Worm (Caenorhabditis elegans): ENCODE results near the gene F19D8.2.

Gene F19D8.2

DNA sequence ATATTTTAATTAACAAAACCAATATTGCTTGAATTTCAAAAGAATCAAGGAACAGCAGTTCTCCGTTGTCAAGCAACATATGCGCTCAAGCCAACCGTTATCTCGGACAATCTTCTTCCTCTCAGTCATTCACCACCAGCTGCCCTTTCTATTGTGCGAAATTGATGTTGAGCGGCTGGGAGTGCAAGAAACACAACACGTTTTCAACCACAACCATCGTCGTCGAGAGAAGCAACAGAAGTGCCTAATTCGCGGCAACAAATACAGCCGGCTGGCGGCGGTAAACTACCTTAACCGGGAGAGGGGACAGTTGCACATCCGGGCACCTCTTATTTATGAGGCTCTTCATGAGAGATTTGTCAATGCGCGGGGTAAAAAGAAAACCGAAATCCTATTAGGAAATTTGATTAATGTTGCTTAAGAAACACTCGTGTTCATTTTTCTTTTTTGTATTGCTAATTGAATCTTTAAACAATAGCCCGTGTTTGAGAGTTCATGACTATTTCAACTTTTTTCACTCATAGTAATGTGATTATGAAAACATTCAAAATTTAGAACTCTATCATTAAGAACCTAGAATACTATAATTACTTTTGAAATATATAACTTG, 47.6 kb downstream of the F19D8.2 start:
- TF ChIP-seq grh-1 (GFP tag; IDR thresholded peaks at IDR 0.05): no peak
- peak; percentile 29 for TF ChIP-seq lin-14 (GFP tag; optimal IDR thresholded peaks at IDR 0.05)
- TF ChIP-seq lir-3 (tag; optimal IDR thresholded peaks at IDR 0.05; ENCODE audit: poor library complexity): no peak

DNA sequence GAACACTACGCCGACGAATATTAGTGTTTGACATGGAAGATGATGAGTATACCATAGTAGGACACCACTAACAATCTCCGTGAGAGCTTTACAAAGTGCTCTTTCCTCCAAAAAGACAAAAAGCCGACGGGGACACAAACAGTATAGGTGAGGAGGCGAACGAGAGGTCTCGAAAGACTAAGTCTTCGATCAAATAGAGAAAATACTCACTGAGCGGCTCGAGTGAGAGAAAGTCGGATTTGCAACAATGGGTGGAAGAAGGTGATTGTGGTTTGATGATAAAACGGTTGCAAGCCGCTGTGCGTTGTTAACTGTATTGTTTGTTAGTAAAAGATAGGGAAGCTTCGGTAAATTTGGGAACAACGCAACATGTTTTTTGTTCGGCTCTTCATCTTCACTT, 48.4 kb downstream of the F19D8.2 start, which contains the start of gene hlb-1:
Gene hlb-1, minus strand, starts transcription at position 101 of the 400 bp plus-strand sequence.
- TF ChIP-seq jun-1 (tag; optimal IDR thresholded peaks at IDR 0.05) (no peak), nhr-77 (tag; optimal IDR thresholded peaks at IDR 0.05) (peak; percentile 30)

DNA sequence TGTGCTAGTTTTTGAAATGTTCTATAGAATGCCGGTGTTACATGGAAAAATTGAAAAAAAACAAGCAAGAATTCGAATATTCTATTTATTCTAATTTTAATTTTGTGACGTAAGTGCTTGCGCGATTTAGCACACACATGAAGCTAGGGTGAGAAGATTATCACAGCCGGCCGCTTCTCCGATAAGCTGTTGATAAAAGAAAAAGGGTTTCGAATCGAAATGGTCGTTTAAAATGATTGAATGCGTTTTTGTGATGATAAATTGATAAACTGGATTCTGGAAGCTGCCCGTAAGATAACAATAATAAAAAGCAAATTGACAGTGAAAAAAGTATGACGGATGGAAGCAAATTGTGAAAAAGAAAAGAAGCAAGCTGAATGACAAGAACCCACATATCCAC, 49.9 kb downstream of the F19D8.2 start:
- no peak for TF ChIP-seq ceh-63 (GFP tag; optimal IDR thresholded peaks at IDR 0.05)
- TF ChIP-seq irx-1 (tag; optimal IDR thresholded peaks at IDR 0.05): no peak
- TF ChIP-seq hlh-17 (GFP tag; optimal IDR thresholded peaks at IDR 0.05; ENCODE audit: borderline replicate concordance): no peak
- peak; percentile 88 for TF ChIP-seq elt-2 (tag; optimal IDR thresholded peaks at IDR 0.05)
- no peak for TF ChIP-seq dsc-1 (tag; optimal IDR thresholded peaks at IDR 0.05)
- TF ChIP-seq nhr-11 (tag; optimal IDR thresholded peaks at IDR 0.05): no peak

- TF ChIP-seq hpl-2 (GFP tag; optimal IDR thresholded peaks at IDR 0.05): no peak
- peak; percentile 11 for TF ChIP-seq nhr-90 (tag; optimal IDR thresholded peaks at IDR 0.05; ENCODE audit: poor library complexity)
- TF ChIP-seq aly-2 (tag; optimal IDR thresholded peaks at IDR 0.05): no peak
- no peak for TF ChIP-seq ceh-90 (tag; optimal IDR thresholded peaks at IDR 0.05)
- TF ChIP-seq lin-39 (tag; optimal IDR thresholded peaks at IDR 0.05): no peak
- TF ChIP-seq irx-1 (tag; optimal IDR thresholded peaks at IDR 0.05): no peak
- TF ChIP-seq elt-2 (tag; optimal IDR thresholded peaks at IDR 0.05): peak; percentile 76
- no peak for TF ChIP-seq rnt-1 (tag; optimal IDR thresholded peaks at IDR 0.05)
- TF ChIP-seq fos-1 (tag; optimal IDR thresholded peaks at IDR 0.05): no peak
- TF ChIP-seq tlp-1 (tag; optimal IDR thresholded peaks at IDR 0.05): no peak
- peak; percentile 21 for TF ChIP-seq snu-23 (GFP tag; optimal IDR thresholded peaks at IDR 0.05)
- TF ChIP-seq nhr-84 (tag; optimal IDR thresholded peaks at IDR 0.05): no peak
- no peak for TF ChIP-seq lir-3 (tag; optimal IDR thresholded peaks at IDR 0.05; ENCODE audit: poor library complexity)
- peak; percentile 60 for TF ChIP-seq lin-14 (GFP tag; optimal IDR thresholded peaks at IDR 0.05)
- no peak for TF ChIP-seq lin-13 (GFP tag; optimal IDR thresholded peaks at IDR 0.05)
- no peak for TF ChIP-seq unc-98 (GFP tag; IDR thresholded peaks at IDR 0.05)
- TF ChIP-seq aha-1 (tag; optimal IDR thresholded peaks at IDR 0.05): no peak
- no peak for TF ChIP-seq lsy-2 (tag; optimal IDR thresholded peaks at IDR 0.05)
- TF ChIP-seq ceh-8 (GFP tag; optimal IDR thresholded peaks at IDR 0.05): no peak
- TF ChIP-seq ama-1 (optimal IDR thresholded peaks at IDR 0.05): no peak
- TF ChIP-seq zip-4 (GFP tag; optimal IDR thresholded peaks at IDR 0.05): no peak
- TF ChIP-seq nhr-76 (tag; optimal IDR thresholded peaks at IDR 0.05): no peak
- TF ChIP-seq nhr-85 (tag): peak; percentile 68
- TF ChIP-seq nhr-20 (tag; optimal IDR thresholded peaks at IDR 0.05): peak; percentile 35
- peak in 1 of 2 experiments; percentile 62 for TF ChIP-seq lin-35 (GFP tag; optimal IDR thresholded peaks at IDR 0.05)
- TF ChIP-seq sup-37 (GFP tag; optimal IDR thresholded peaks at IDR 0.05): no peak
- TF ChIP-seq efl-3 (GFP tag; optimal IDR thresholded peaks at IDR 0.05): no peak
- no peak for TF ChIP-seq nhr-71 (tag; optimal IDR thresholded peaks at IDR 0.05)
- TF ChIP-seq efl-1 (optimal IDR thresholded peaks at IDR 0.05): no peak
- peak in 1 of 2 experiments; percentile 81 for TF ChIP-seq efl-1 (GFP tag; optimal IDR thresholded peaks at IDR 0.05 in 1 of 2)
- TF ChIP-seq blmp-1 (tag; optimal IDR thresholded peaks at IDR 0.05): peak; percentile 42
- TF ChIP-seq elt-3 (tag; optimal IDR thresholded peaks at IDR 0.05): peak in 4 of 6 experiments; percentile 30 to 56 (median 37)
- TF ChIP-seq unc-30 (tag; optimal IDR thresholded peaks at IDR 0.05): no peak
- no peak for TF ChIP-seq ets-5 (GFP tag; IDR thresholded peaks at IDR 0.05)
- TF ChIP-seq mep-1 (tag; optimal IDR thresholded peaks at IDR 0.05): peak; percentile 10
- no peak for TF ChIP-seq jun-1 (tag; optimal IDR thresholded peaks at IDR 0.05)
- no peak for TF ChIP-seq zag-1 (tag; optimal IDR thresholded peaks at IDR 0.05)
Measured at ce11 chrX:13885131-13885530, 50.9 kb downstream of the F19D8.2 start.
